Fruit fly (Drosophila melanogaster) whole organism, prepupa: ENCODE measurements around the gene Nuf2.
A peak's percentile ranks its signal among the peaks of the same experiment; 100 is the strongest.

Experiments used
- CG10669 ChIP-seq: fragments of 200-800 bp; sonication (Bioruptor generic); optimal IDR thresholded peaks from 3 replicates; lab custom pipeline; 2018; ENCODE audit warnings: missing biosample characterization, mild to moderate bottlenecking, missing genetic modification characterization, moderate library complexity
- CG11762 ChIP-seq: fragments of 200-800 bp; sonication (Bioruptor generic); optimal IDR thresholded peaks from 3 replicates; lab custom pipeline; 2016; ENCODE audit warnings: missing biosample characterization, missing genetic modification characterization; ENCODE audit not compliant: insufficient read depth
- CG15336 ChIP-seq: fragments of 200-800 bp; sonication (Bioruptor generic); IDR thresholded peaks from 2 replicates; pipeline ENCODE4 v1.3.6; 2022; ENCODE audit warnings: missing biosample characterization, missing genetic modification characterization
- CG1621 ChIP-seq: fragments of 200-800 bp; sonication (Bioruptor generic); optimal IDR thresholded peaks from 3 replicates; lab custom pipeline; 2018; ENCODE audit warnings: missing biosample characterization, mild to moderate bottlenecking, missing genetic modification characterization
- CG16779 ChIP-seq: fragments of 200-800 bp; sonication (Bioruptor generic); optimal IDR thresholded peaks from 3 replicates; lab custom pipeline; 2017; ENCODE audit warnings: missing biosample characterization, mild to moderate bottlenecking, missing genetic modification characterization
- CG3032 ChIP-seq: fragments of 200-800 bp; optimal IDR thresholded peaks from 2 replicates; lab custom pipeline; 2019; ENCODE audit warnings: missing biosample characterization, mild to moderate bottlenecking, missing genetic modification characterization, moderate library complexity
- CG32006 ChIP-seq: fragments of 200-800 bp; sonication (Bioruptor generic); optimal IDR thresholded peaks from 3 replicates; lab custom pipeline; 2017; ENCODE audit warnings: missing biosample characterization, mild to moderate bottlenecking, missing genetic modification characterization
- CG34406 ChIP-seq: fragments of 200-800 bp; sonication (Bioruptor generic); optimal IDR thresholded peaks from 3 replicates; lab custom pipeline; 2016; ENCODE audit warnings: missing biosample characterization, missing genetic modification characterization
- CG3919 ChIP-seq: fragments of 200-800 bp; sonication (Bioruptor generic); optimal IDR thresholded peaks from 3 replicates; lab custom pipeline; 2016; ENCODE audit warnings: missing biosample characterization, missing genetic modification characterization
- CG4318 ChIP-seq: fragments of 200-800 bp; sonication (Bioruptor generic); optimal IDR thresholded peaks from 3 replicates; lab custom pipeline; 2017; ENCODE audit warnings: missing biosample characterization, mild to moderate bottlenecking, missing genetic modification characterization
- CG6163 ChIP-seq: fragments of 200-800 bp; sonication (Bioruptor generic); IDR thresholded peaks from 3 replicates; pipeline ENCODE4 v1.3.6; 2022; ENCODE audit warnings: missing biosample characterization, missing genetic modification characterization
- CG6276 ChIP-seq: fragments of 200-800 bp; sonication (Bioruptor generic); optimal IDR thresholded peaks from 2 replicates; lab custom pipeline; 2017; ENCODE audit warnings: missing biosample characterization, mild to moderate bottlenecking, missing genetic modification characterization
- CG6792 ChIP-seq: fragments of 200-800 bp; sonication (Bioruptor generic); optimal IDR thresholded peaks from 3 replicates; lab custom pipeline; 2016; ENCODE audit warnings: missing biosample characterization, missing genetic modification characterization
- CG6808 ChIP-seq: fragments of 200-800 bp; sonication (Bioruptor generic); optimal IDR thresholded peaks from 3 replicates; lab custom pipeline; 2017; ENCODE audit warnings: missing biosample characterization, missing genetic modification characterization, mild to moderate bottlenecking, moderate library complexity, missing genetic modification reagents
- CG6854 ChIP-seq: fragments of 200-800 bp; sonication (Bioruptor generic); optimal IDR thresholded peaks from 2 replicates; lab custom pipeline; 2017; ENCODE audit warnings: missing biosample characterization, mild to moderate bottlenecking, missing genetic modification characterization
- CG7368 ChIP-seq: fragments of 200-800 bp; sonication (Bioruptor generic); optimal IDR thresholded peaks from 3 replicates; lab custom pipeline; 2016; ENCODE audit warnings: missing biosample characterization, missing genetic modification characterization
- CG8119 ChIP-seq: fragments of 200-800 bp; sonication (Bioruptor generic); IDR thresholded peaks from 3 replicates; pipeline ENCODE4 v1.3.6; 2022; ENCODE audit warnings: missing biosample characterization, missing genetic modification characterization
- CG8632 ChIP-seq: fragments of 200-800 bp; sonication (Bioruptor generic); optimal IDR thresholded peaks from 3 replicates; lab custom pipeline; 2016; ENCODE audit warnings: missing biosample characterization, missing genetic modification characterization
- Eip75B ChIP-seq: fragments of 200-800 bp; sonication (Bioruptor generic); optimal IDR thresholded peaks from 3 replicates; lab custom pipeline; 2016; ENCODE audit warnings: missing biosample characterization, missing genetic modification characterization
- Eip78C ChIP-seq: fragments of 200-800 bp; sonication (Bioruptor generic); peaks from one replicate; lab custom pipeline; 2016; ENCODE audit warnings: missing biosample characterization, missing genetic modification characterization
- Eip93F ChIP-seq: fragments of 200-800 bp; sonication (Bioruptor generic); optimal IDR thresholded peaks from 2 replicates; lab custom pipeline; 2016; ENCODE audit warnings: missing biosample characterization, mild to moderate bottlenecking, missing genetic modification characterization
- Ets21C ChIP-seq: fragments of 200-800 bp; sonication (Bioruptor generic); optimal IDR thresholded peaks from 3 replicates; lab custom pipeline; 2016; ENCODE audit warnings: missing biosample characterization, missing genetic modification characterization
- Ets96B ChIP-seq: fragments of 200-800 bp; optimal IDR thresholded peaks from 2 replicates; lab custom pipeline; 2019; ENCODE audit warnings: missing biosample characterization, mild to moderate bottlenecking, missing genetic modification characterization, moderate library complexity
- Hr38 ChIP-seq: sonication (Bioruptor generic); optimal IDR thresholded peaks from 2 replicates; lab custom pipeline; 2016; ENCODE audit warnings: missing biosample characterization, missing genetic modification characterization
- Hr39 ChIP-seq: fragments of 200-800 bp; sonication (Bioruptor generic); optimal IDR thresholded peaks from 2 replicates; lab custom pipeline; 2016; ENCODE audit warnings: missing biosample characterization, missing genetic modification characterization
- Hr4 ChIP-seq: fragments of 200-800 bp; sonication (Bioruptor generic); optimal IDR thresholded peaks from 3 replicates; lab custom pipeline; 2016; ENCODE audit warnings: missing biosample characterization, missing genetic modification characterization
- Lpt ChIP-seq: fragments of 200-800 bp; sonication (Bioruptor generic); optimal IDR thresholded peaks from 3 replicates; lab custom pipeline; 2016; ENCODE audit warnings: missing biosample characterization, missing genetic modification characterization
- Met ChIP-seq: fragments of 200-800 bp; sonication (Bioruptor generic); optimal IDR thresholded peaks from 3 replicates; lab custom pipeline; 2016; ENCODE audit warnings: missing biosample characterization, missing genetic modification characterization
- OdsH ChIP-seq: fragments of 200-800 bp; sonication (Bioruptor generic); optimal IDR thresholded peaks from 3 replicates; lab custom pipeline; 2016; ENCODE audit warnings: missing biosample characterization, missing genetic modification characterization
- Sox14 ChIP-seq: fragments of 200-800 bp; sonication (Bioruptor generic); optimal IDR thresholded peaks from 3 replicates; lab custom pipeline; 2016; ENCODE audit warnings: missing biosample characterization, missing genetic modification characterization
- Sox15 ChIP-seq: fragments of 200-800 bp; sonication (Bioruptor generic); optimal IDR thresholded peaks from 3 replicates; lab custom pipeline; 2016; ENCODE audit warnings: missing biosample characterization, missing genetic modification characterization
- achi ChIP-seq: fragments of 200-800 bp; sonication (Bioruptor generic); optimal IDR thresholded peaks from 3 replicates; lab custom pipeline; 2016; ENCODE audit warnings: missing biosample characterization, missing genetic modification characterization
- acj6 ChIP-seq: fragments of 200-800 bp; sonication (Bioruptor generic); optimal IDR thresholded peaks from 3 replicates; lab custom pipeline; 2016; ENCODE audit warnings: missing biosample characterization, missing genetic modification characterization
- cyc ChIP-seq: fragments of 200-800 bp; sonication (Bioruptor generic); optimal IDR thresholded peaks from 3 replicates; lab custom pipeline; 2016; ENCODE audit warnings: missing biosample characterization, missing genetic modification characterization
- dsx ChIP-seq: fragments of 200-800 bp; optimal IDR thresholded peaks from 3 replicates; lab custom pipeline; 2019; ENCODE audit warnings: missing biosample characterization, mild to moderate bottlenecking, missing genetic modification characterization, moderate library complexity; ENCODE audit not compliant: poor library complexity, severe bottlenecking
- esn ChIP-seq: fragments of 200-800 bp; sonication (Bioruptor generic); optimal IDR thresholded peaks from 2 replicates; lab custom pipeline; 2016; ENCODE audit warnings: missing biosample characterization, mild to moderate bottlenecking, missing genetic modification characterization, moderate library complexity
- fd59A ChIP-seq: fragments of 200-800 bp; sonication (Bioruptor generic); optimal IDR thresholded peaks from 2 replicates; lab custom pipeline; 2017; ENCODE audit warnings: missing biosample characterization, mild to moderate bottlenecking, missing genetic modification characterization, missing genetic modification reagents
- fkh ChIP-seq: fragments of 200-800 bp; sonication (Bioruptor generic); optimal IDR thresholded peaks from 3 replicates; lab custom pipeline; 2017; ENCODE audit warnings: missing biosample characterization, mild to moderate bottlenecking, missing genetic modification characterization, moderate library complexity
- pdm3 ChIP-seq: fragments of 200-800 bp; sonication (Bioruptor generic); optimal IDR thresholded peaks from 3 replicates; lab custom pipeline; 2016; ENCODE audit warnings: missing biosample characterization, missing genetic modification characterization
- spab ChIP-seq: fragments of 200-800 bp; sonication (Bioruptor generic); optimal IDR thresholded peaks from 2 replicates; lab custom pipeline; 2017; ENCODE audit warnings: missing biosample characterization, mild to moderate bottlenecking, missing genetic modification characterization, missing genetic modification reagents
- ss ChIP-seq, 2 experiments: fragments of 200-800 bp; sonication (Bioruptor generic); optimal IDR thresholded peaks; 2 replicates in 1 of 2; 3 replicates in 1 of 2; lab custom pipeline; 2017 to 2018; ENCODE audit warnings: mild to moderate bottlenecking in 2 of 2, missing biosample characterization in 2 of 2, missing genetic modification characterization in 2 of 2, moderate library complexity in 1 of 2
- svp ChIP-seq: fragments of 200-800 bp; sonication (Bioruptor generic); peaks from one replicate; lab custom pipeline; 2016; ENCODE audit warnings: missing biosample characterization, missing genetic modification characterization
- topi ChIP-seq: fragments of 200-800 bp; sonication (Bioruptor generic); optimal IDR thresholded peaks from 3 replicates; lab custom pipeline; 2016; ENCODE audit warnings: missing biosample characterization, missing genetic modification characterization

The Nuf2 gene

DNA sequence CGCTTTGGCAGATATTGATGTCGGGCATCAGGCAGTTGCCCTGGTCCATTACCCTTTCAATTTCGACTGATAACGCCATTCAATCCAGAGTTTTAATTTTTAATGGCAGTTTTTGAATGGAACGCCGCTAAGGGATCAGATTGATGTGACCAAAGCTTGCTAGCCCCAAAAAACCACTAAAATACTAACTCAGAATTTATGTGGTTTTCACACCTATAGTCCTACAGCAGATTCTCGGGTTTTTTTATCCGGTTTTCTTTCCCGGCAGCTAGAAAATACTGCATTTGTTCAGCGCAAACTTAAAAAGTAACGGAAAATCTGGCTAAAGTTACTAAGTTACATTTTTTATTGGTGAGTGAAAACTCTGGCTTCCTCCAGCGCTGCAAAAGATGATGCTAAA, at the start of gene Nuf2:
TSS of gene Nuf2 (minus strand) at position 151 of the 400 bp plus-strand sequence.
- TF ChIP-seq CG1621 (tag; lab: Kevin White, UChicago) (peak; percentile 98), dsx (peak; percentile 12), achi (no peak)

dm6 chr2L:7114159-7114558, 48.5 kb upstream of the Nuf2 start:
- no peak for TF ChIP-seq CG34406 (GFP tag; lab: Kevin White, UChicago)
- no peak for TF ChIP-seq fkh (GFP tag; lab: Kevin White, UChicago)
- no peak for TF ChIP-seq CG16779 (tag; lab: Kevin White, UChicago)
- TF ChIP-seq Eip78C, result no peak

- TF ChIP-seq CG6808 (GFP tag; lab: Kevin White, UChicago) (no peak), Hr39 (GFP tag; lab: Kevin White, UChicago) (no peak), OdsH (GFP tag; lab: Kevin White, UChicago) (no peak), Eip78C (no peak), Hr38 (GFP tag; lab: Kevin White, UChicago) (no peak), acj6 (no peak), CG4318 (GFP tag; lab: Kevin White, UChicago) (no peak), CG6276 (GFP tag; lab: Kevin White, UChicago) (no peak), Eip93F (GFP tag; lab: Kevin White, UChicago) (no peak), topi (GFP tag; lab: Kevin White, UChicago) (no peak), achi (no peak)
These were observed 44.7 kb upstream of the Nuf2 start for dm6 chr2L:7110318-7110717.

- TF ChIP-seq CG32006 (GFP tag; lab: Kevin White, UChicago) (peak; percentile 46), OdsH (GFP tag; lab: Kevin White, UChicago) (peak; percentile 18), ss (GFP tag; optimal IDR thresholded peaks at IDR 0.05; lab: Kevin White, UChicago) (no peak), Sox15 (GFP tag; lab: Kevin White, UChicago) (no peak), Eip78C (peak; percentile 67), Lpt (no peak), svp (GFP tag; lab: Kevin White, UChicago) (peak; percentile 69), CG6792 (GFP tag; lab: Kevin White, UChicago) (no peak), cyc (GFP tag; lab: Kevin White, UChicago) (no peak), Hr4 (GFP tag; lab: Kevin White, UChicago) (peak; percentile 13), CG10669 (no peak), Met (GFP tag; lab: Kevin White, UChicago) (peak; percentile 12), Ets21C (GFP tag; lab: Kevin White, UChicago) (no peak), CG6163 (GFP tag; lab: Robert Waterston, UW) (no peak), fd59A (GFP tag; lab: Kevin White, UChicago) (no peak), CG8632 (GFP tag; lab: Kevin White, UChicago) (no peak), CG11762 (GFP tag; lab: Kevin White, UChicago) (no peak), CG34406 (GFP tag; lab: Kevin White, UChicago) (peak; percentile 4), acj6 (no peak), CG6854 (GFP tag; lab: Kevin White, UChicago) (no peak), CG3919 (GFP tag; lab: Kevin White, UChicago) (peak; percentile 10), Eip75B (no peak), Ets96B (tag; lab: Kevin White, UChicago) (peak; percentile 5), CG3032 (tag; lab: Kevin White, UChicago) (no peak), CG1621 (tag; lab: Kevin White, UChicago) (no peak), topi (GFP tag; lab: Kevin White, UChicago) (peak; percentile 18), esn (GFP tag; lab: Kevin White, UChicago) (peak; percentile 2), CG7368 (GFP tag; lab: Kevin White, UChicago) (no peak), spab (GFP tag; lab: Kevin White, UChicago) (no peak), Sox14 (no peak), CG15336 (no peak), CG8119 (GFP tag; lab: Robert Waterston, UW) (peak; percentile 53; the same call in 2 of the 3 replicates), pdm3 (GFP tag; lab: Kevin White, UChicago) (peak; percentile 10), CG4318 (GFP tag; lab: Kevin White, UChicago) (no peak)
These were observed 42.3 kb upstream of the Nuf2 start for dm6 chr2L:7107890-7108289.
